Fruit fly (Drosophila melanogaster): ENCODE measurements around the gene GATAd.
A peak's percentile ranks its signal among the peaks of the same experiment; 100 is the strongest.

GATAd gene

DNA sequence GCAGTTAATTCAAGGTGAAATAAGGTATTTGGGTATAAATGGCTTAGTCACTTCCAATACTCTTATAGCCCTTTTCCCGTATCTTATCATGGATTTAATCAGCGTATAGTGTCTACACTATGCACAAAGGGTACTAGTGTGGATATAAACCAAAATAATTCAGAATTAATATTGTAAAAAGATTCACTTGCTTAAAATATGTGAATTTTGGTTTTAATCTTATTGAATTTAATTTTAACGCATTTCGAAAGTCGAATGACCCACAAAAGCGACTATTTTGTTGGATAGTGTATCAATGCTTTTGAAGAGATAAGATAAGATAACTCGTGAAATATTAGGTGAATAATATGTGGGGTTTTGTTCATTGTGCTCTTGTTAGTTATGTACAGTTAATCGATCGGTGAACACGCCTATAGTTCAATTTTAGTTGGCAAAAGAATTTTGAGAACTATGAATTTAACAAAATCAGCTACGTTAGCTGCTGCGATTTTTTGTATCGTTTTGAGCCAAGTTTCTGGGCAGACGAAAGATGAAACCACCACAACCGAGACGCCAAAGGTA lies 48.4 kb downstream of the GATAd start, which contains the start of gene CG5096 (continued):
- TF ChIP-seq repo (GFP tag; optimal IDR thresholded peaks at IDR 0.05) (peak; percentile 39), CG8944 (GFP tag; optimal IDR thresholded peaks at IDR 0.05) (peak; percentile 43), ase (GFP tag; IDR thresholded peaks at IDR 0.05) (peak; percentile 77; the same call in 2 of the 3 replicates), ssp (GFP tag; IDR thresholded peaks at IDR 0.05) (peak; percentile 62), CG4404 (GFP tag; IDR thresholded peaks at IDR 0.05) (no peak), Bgb (GFP tag; IDR thresholded peaks at IDR 0.05; ENCODE audit: partially characterized antibody) (no peak), Dfd (GFP tag; optimal IDR thresholded peaks at IDR 0.05) (no peak), grn (GFP tag; optimal IDR thresholded peaks at IDR 0.05) (peak; percentile 97), org-1 (GFP tag; optimal IDR thresholded peaks at IDR 0.05) (peak; percentile 78), Drgx (GFP tag; IDR thresholded peaks at IDR 0.05) (peak; percentile 45; the same call in 1 of the 2 replicates), CG2199 (GFP tag; IDR thresholded peaks at IDR 0.05) (peak; percentile 70; the same call in 1 of the 3 replicates), Tbp (GFP tag; optimal IDR thresholded peaks at IDR 0.05) (no peak), dmrt99B (tag; optimal IDR thresholded peaks at IDR 0.05) (peak; percentile 92), CG2889 (GFP tag; IDR thresholded peaks at IDR 0.05) (peak; percentile 93), bcd (GFP tag; optimal IDR thresholded peaks at IDR 0.05) (peak; percentile 79), amos (GFP tag; IDR thresholded peaks at IDR 0.05; ENCODE audit: partially characterized antibody) (no peak), CG15073 (GFP tag; optimal IDR thresholded peaks at IDR 0.05) (peak; percentile 16), schlank (tag; optimal IDR thresholded peaks at IDR 0.05) (peak; percentile 84), CG17186 (GFP tag; optimal IDR thresholded peaks at IDR 0.05) (no peak), CG17912 (GFP tag; optimal IDR thresholded peaks at IDR 0.05) (peak; percentile 43), CG3838 (GFP tag; optimal IDR thresholded peaks at IDR 0.05) (peak; percentile 49), CG33213 (GFP tag; optimal IDR thresholded peaks at IDR 0.05) (peak; percentile 45), H15 (GFP tag; IDR thresholded peaks at IDR 0.05) (peak; percentile 82; the same call in 2 of the 3 replicates), Deaf1 (tag; optimal IDR thresholded peaks at IDR 0.05) (peak; percentile 75), NFAT (GFP tag; IDR thresholded peaks at IDR 0.05) (no peak; the same call in 1 of the 2 replicates), CG3065 (GFP tag; optimal IDR thresholded peaks at IDR 0.05) (peak; percentile 32), CG33557 (GFP tag; optimal IDR thresholded peaks at IDR 0.05) (no peak), gem (tag; optimal IDR thresholded peaks at IDR 0.05) (peak; percentile 93), CG7928 (GFP tag; optimal IDR thresholded peaks at IDR 0.05) (peak; percentile 41), CG10147 (GFP tag; optimal IDR thresholded peaks at IDR 0.05) (peak; percentile 85), Mes4 (GFP tag; optimal IDR thresholded peaks at IDR 0.05) (peak; percentile 29), CG4707 (GFP tag; optimal IDR thresholded peaks at IDR 0.05) (peak; percentile 64), CG31365 (tag; optimal IDR thresholded peaks at IDR 0.05) (peak; percentile 71), CG8924 (tag; optimal IDR thresholded peaks at IDR 0.05) (peak; percentile 94), usp (GFP tag; optimal IDR thresholded peaks at IDR 0.05) (no peak), shn (GFP tag; optimal IDR thresholded peaks at IDR 0.05) (peak; percentile 18), CG9609 (GFP tag; optimal IDR thresholded peaks at IDR 0.05) (peak; percentile 53), crol (GFP tag; IDR thresholded peaks at IDR 0.05) (no peak), CG4360 (GFP tag; IDR thresholded peaks at IDR 0.05) (peak; percentile 62), Lpt (GFP tag; optimal IDR thresholded peaks at IDR 0.05) (no peak), dysf (GFP tag; IDR thresholded peaks at IDR 0.05) (peak; percentile 90), ro (GFP tag; IDR thresholded peaks at IDR 0.05) (peak; percentile 39; the same call in 1 of the 2 replicates), dan (GFP tag; IDR thresholded peaks at IDR 0.05) (no peak), Jarid2 (GFP tag; optimal IDR thresholded peaks at IDR 0.05) (no peak), NC2α (GFP tag; optimal IDR thresholded peaks at IDR 0.05) (peak; percentile 33), vvl (GFP tag; IDR thresholded peaks at IDR 0.05) (peak; percentile 94), CG31224 (GFP tag; IDR thresholded peaks at IDR 0.05) (peak; percentile 72; the same call in 1 of the 2 replicates), Dll (GFP tag; IDR thresholded peaks at IDR 0.05; ENCODE audit: partially characterized antibody) (no peak), ab (GFP tag; optimal IDR thresholded peaks at IDR 0.05) (no peak), Atf-2 (GFP tag; optimal IDR thresholded peaks at IDR 0.05) (peak; percentile 70), CG4820 (GFP tag; optimal IDR thresholded peaks at IDR 0.05) (peak; percentile 67)

All from whole organism, embryonic.